Fruit fly (Drosophila melanogaster): ENCODE measurements around the gene CG14546.
A peak's percentile ranks its signal among the peaks of the same experiment; 100 is the strongest.

The CG14546 gene

dm6 chr3R:25922534-25922933 lies at the start of gene CG14546:
CG14546 (minus strand) TSS chr3R:25922634.
- TF ChIP-seq CG17801 (GFP tag; optimal IDR thresholded peaks at IDR 0.05; ENCODE audit: partially characterized antibody), result no peak

dm6 chr3R:25969780-25970179 lies 47.3 kb upstream of the CG14546 start, which contains the start of gene fid:
fid (plus strand) TSS chr3R:25970080.
- no peak for TF ChIP-seq CG17801 (GFP tag; optimal IDR thresholded peaks at IDR 0.05; ENCODE audit: partially characterized antibody)

- no peak for TF ChIP-seq CG17801 (GFP tag; optimal IDR thresholded peaks at IDR 0.05; ENCODE audit: partially characterized antibody)
These were observed 46.5 kb upstream of the CG14546 start for dm6 chr3R:25968915-25969314.

- no peak for TF ChIP-seq CG17801 (GFP tag; optimal IDR thresholded peaks at IDR 0.05; ENCODE audit: partially characterized antibody)
These were observed 46.1 kb upstream of the CG14546 start for dm6 chr3R:25968486-25968885.

- TF ChIP-seq CG17801 (GFP tag; optimal IDR thresholded peaks at IDR 0.05; ENCODE audit: partially characterized antibody), result no peak
These were observed 44.5 kb upstream of the CG14546 start for dm6 chr3R:25966944-25967343.

dm6 chr3R:25961694-25962093 lies 39.3 kb upstream of the CG14546 start, which contains the start of gene boss:
boss (plus strand) TSS chr3R:25961994.
- no peak for TF ChIP-seq CG17801 (GFP tag; optimal IDR thresholded peaks at IDR 0.05; ENCODE audit: partially characterized antibody)

dm6 chr3R:25958979-25959378 lies 36.5 kb upstream of the CG14546 start, which contains the start of gene CG14540:
CG14540 (plus strand) TSS chr3R:25959279.
- TF ChIP-seq CG17801 (GFP tag; optimal IDR thresholded peaks at IDR 0.05; ENCODE audit: partially characterized antibody), result no peak

- no peak for TF ChIP-seq CG17801 (GFP tag; optimal IDR thresholded peaks at IDR 0.05; ENCODE audit: partially characterized antibody)
These were observed 33.7 kb upstream of the CG14546 start, which contains the start of gene CCAP-R for dm6 chr3R:25956092-25956491. CCAP-R (minus strand) TSS chr3R:25956270.

dm6 chr3R:25941310-25941709 lies 18.9 kb upstream of the CG14546 start:
- no peak for TF ChIP-seq CG17801 (GFP tag; optimal IDR thresholded peaks at IDR 0.05; ENCODE audit: partially characterized antibody)

- TF ChIP-seq CG17801 (GFP tag; optimal IDR thresholded peaks at IDR 0.05; ENCODE audit: partially characterized antibody), result no peak
These were observed 2.5 kb downstream of the CG14546 start for dm6 chr3R:25919912-25920311.

- no peak for TF ChIP-seq CG17801 (GFP tag; optimal IDR thresholded peaks at IDR 0.05; ENCODE audit: partially characterized antibody)
These were observed 15.7 kb downstream of the CG14546 start, which contains the start of gene kumpel for dm6 chr3R:25906722-25907121. kumpel (plus strand) TSS chr3R:25907022.

- no peak for TF ChIP-seq CG17801 (GFP tag; optimal IDR thresholded peaks at IDR 0.05; ENCODE audit: partially characterized antibody)
These were observed 20.1 kb downstream of the CG14546 start, which contains the start of gene CG31089 for dm6 chr3R:25902343-25902742. CG31089 (plus strand) TSS chr3R:25902643.

dm6 chr3R:25899690-25900089 lies 22.7 kb downstream of the CG14546 start, which contains the start of gene CG31091:
CG31091 (plus strand) TSS chr3R:25899903.
- no peak for TF ChIP-seq CG17801 (GFP tag; optimal IDR thresholded peaks at IDR 0.05; ENCODE audit: partially characterized antibody)

- TF ChIP-seq CG17801 (GFP tag; optimal IDR thresholded peaks at IDR 0.05; ENCODE audit: partially characterized antibody), result no peak
These were observed 25.3 kb downstream of the CG14546 start, which contains the start of gene Mco3 for dm6 chr3R:25897176-25897575. Mco3 (plus strand) TSS chr3R:25897476.

dm6 chr3R:25895522-25895921 lies 26.9 kb downstream of the CG14546 start, which contains the start of gene Sodq:
Sodq (plus strand) TSS chr3R:25895822.
- no peak for TF ChIP-seq CG17801 (GFP tag; optimal IDR thresholded peaks at IDR 0.05; ENCODE audit: partially characterized antibody)

dm6 chr3R:25893272-25893671 lies 29.2 kb downstream of the CG14546 start, which contains the start of gene CG5913:
CG5913 (plus strand) TSS chr3R:25893495.
- TF ChIP-seq CG17801 (GFP tag; optimal IDR thresholded peaks at IDR 0.05; ENCODE audit: partially characterized antibody), result peak; percentile 25

Data from ovary, adult (tissue).